Worm (Caenorhabditis elegans) whole organism, L4/young adult: ENCODE data around the gene C49G7.13.

Source experiments
- W03F9.2 ChIP-seq: fragments of 150-350 bp; optimal IDR thresholded peaks from 2 replicates; lab custom pipeline; 2014; ENCODE audit warnings: missing biosample characterization, missing genetic modification characterization
- dao-5 ChIP-seq: sonication (generic microtip); optimal IDR thresholded peaks from 2 replicates; lab custom pipeline; 2016; ENCODE audit warnings: missing genotype, missing genetic modification characterization, moderate library complexity, missing compliant biosample characterization

DNA sequence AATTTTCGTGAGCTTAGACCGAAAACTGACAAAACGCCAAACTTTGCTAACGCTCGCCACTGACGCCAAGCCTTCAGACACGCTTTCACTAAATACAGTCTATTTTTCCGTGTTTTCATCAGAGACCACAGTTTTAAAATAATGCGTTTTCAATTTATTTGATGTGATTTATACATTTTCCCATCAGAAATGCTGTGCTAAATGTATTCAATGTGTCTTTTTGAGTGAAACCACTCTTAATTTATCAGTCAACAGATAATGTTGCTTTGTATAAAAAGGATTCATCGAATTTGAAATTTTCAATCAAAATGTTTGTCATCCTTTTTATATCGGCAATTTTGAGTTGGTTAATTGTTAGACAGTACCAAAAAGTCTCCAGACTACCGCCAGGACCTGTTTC, 4.6 kb upstream of the C49G7.13 start, which contains the start of gene cyp-35A4:
- TF ChIP-seq dao-5 (no peak), W03F9.2 (tag; lab: Kevin White, UChicago) (no peak)
